Worm (Caenorhabditis elegans) whole organism, L3 larva: Measurements from ENCODE around the gene C33C12.12.

ENCODE experiments used
- elt-3 ChIP-seq, 3 experiments: fragments of 150-350 bp in 1 of 3; sonication (generic microtip) in 2 of 3; optimal IDR thresholded peaks; 2 replicates in 2 of 3; 4 replicates in 1 of 3; lab custom pipeline; 2014 to 2017; ENCODE audit warnings: missing biosample characterization in 3 of 3, missing genetic modification characterization in 3 of 3
- lin-39 ChIP-seq: fragments of 150-350 bp; optimal IDR thresholded peaks from 2 replicates; lab custom pipeline; 2018; ENCODE audit warnings: missing biosample characterization, missing genetic modification reagents, missing genetic modification characterization
- nhr-11 ChIP-seq: fragments of 150-350 bp; optimal IDR thresholded peaks from 2 replicates; lab custom pipeline; 2014; ENCODE audit warnings: missing biosample characterization, missing genetic modification characterization
- nhr-76 ChIP-seq: fragments of 150-350 bp; sonication (generic microtip); optimal IDR thresholded peaks from 5 replicates; lab custom pipeline; 2014; ENCODE audit warnings: missing biosample characterization, missing genetic modification characterization
- pha-4 ChIP-seq: fragments of 150-350 bp; optimal IDR thresholded peaks from 2 replicates; lab custom pipeline; 2014; ENCODE audit warnings: missing biosample characterization, missing genetic modification reagents, missing genetic modification characterization
- sea-2 ChIP-seq: fragments of 150-350 bp; sonication (generic microtip); optimal IDR thresholded peaks from 4 replicates; lab custom pipeline; 2014; ENCODE audit warnings: missing biosample characterization, missing genetic modification reagents, missing genetic modification characterization

DNA sequence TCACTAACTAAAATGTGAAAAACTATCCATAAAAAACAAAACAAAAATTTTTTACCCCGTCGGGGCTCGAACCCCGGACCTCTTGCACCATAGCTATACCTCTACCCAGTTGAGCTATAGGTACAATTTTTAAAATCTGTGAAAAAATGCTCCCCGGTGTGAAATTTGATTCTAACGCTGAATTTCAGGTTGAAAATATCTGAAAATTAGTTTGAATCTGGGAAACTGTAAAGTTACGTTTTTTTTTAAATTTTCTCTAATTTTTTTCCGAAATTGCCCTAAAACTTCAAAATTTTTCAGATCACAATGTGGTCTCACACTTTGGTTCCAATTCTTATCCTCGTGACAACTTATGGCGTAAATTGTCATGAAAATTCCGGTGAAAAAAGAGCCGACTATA, 37.8 kb upstream of the C33C12.12 start, which contains the start of gene Y59C2A.1:
- no peak for TF ChIP-seq sea-2 (GFP tag; lab: Kevin White, UChicago)
- no peak for TF ChIP-seq lin-39 (tag; lab: Kevin White, UChicago)
- no peak for TF ChIP-seq nhr-76 (tag; lab: Kevin White, UChicago)
- TF ChIP-seq elt-3 (tag; optimal IDR thresholded peaks at IDR 0.05; lab: Kevin White, UChicago) = no peak
- TF ChIP-seq nhr-11 (tag; lab: Kevin White, UChicago) = no peak
- TF ChIP-seq pha-4 = no peak
